Fruit fly (Drosophila melanogaster) S2 (cell line): ENCODE measurements around the gene Osi12.

ENCODE experiments used
- CG8478 ChIP-seq: fragments of >200 bp; optimal IDR thresholded peaks from 2 replicates; lab custom pipeline; 2018
- CTCF ChIP-seq, 2 experiments: fragments of >200 bp; optimal IDR thresholded peaks; 2 replicates each; lab custom pipeline; 2018

dm6 chr3R:6231391-6231790 is 46.9 kb upstream of the Osi12 start:
- no peak for TF ChIP-seq CG8478 (lab: Kevin White, UChicago)
- no peak for TF ChIP-seq CTCF (optimal IDR thresholded peaks at IDR 0.05; lab: Kevin White, UChicago)
